Worm (Caenorhabditis elegans): Measurements from ENCODE around the gene glna-2.

glna-2 gene

DNA sequence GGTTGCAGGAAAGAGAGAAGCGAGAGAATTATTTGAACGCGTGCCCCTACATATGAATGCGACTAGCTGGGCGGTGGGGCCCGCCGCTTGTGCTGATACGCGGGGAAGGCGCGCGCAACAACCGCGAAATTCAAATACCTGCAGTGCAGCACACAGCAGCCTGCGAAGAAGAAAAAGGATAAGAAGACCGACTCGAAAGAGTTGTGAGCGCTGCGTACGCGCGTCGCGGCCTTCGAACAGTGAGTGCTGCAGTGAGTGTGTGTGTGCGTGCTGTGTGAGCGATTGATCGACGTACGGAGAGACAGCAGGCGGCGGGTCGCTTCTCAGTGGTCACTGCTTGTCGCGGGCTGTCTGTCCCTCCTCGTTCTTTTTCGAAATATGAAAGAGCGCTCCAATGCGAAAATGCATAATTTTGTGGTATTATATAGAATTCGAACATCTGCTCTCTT, 19.8 kb downstream of the glna-2 start:
- TF ChIP-seq F23B12.7 (tag; optimal IDR thresholded peaks at IDR 0.05; ENCODE audit: insufficient read depth) (peak; percentile 22), pha-4 (tag; optimal IDR thresholded peaks at IDR 0.05) (no peak), attf-5 (GFP tag; optimal IDR thresholded peaks at IDR 0.05) (peak; percentile 98), ceh-91 (GFP tag; IDR thresholded peaks at IDR 0.05) (peak; percentile 60), let-526 (GFP tag; IDR thresholded peaks at IDR 0.05) (peak; percentile 88), nhr-27 (tag; optimal IDR thresholded peaks at IDR 0.05) (no peak), snpc-1.3 (tag; optimal IDR thresholded peaks at IDR 0.05; ENCODE audit: insufficient read depth) (no peak), ztf-26 (tag; optimal IDR thresholded peaks at IDR 0.05) (peak; percentile 93), F57A8.1 (GFP tag; optimal IDR thresholded peaks at IDR 0.05) (no peak), tbp1 (GFP tag; optimal IDR thresholded peaks at IDR 0.05) (peak; percentile 64), gei-17 (GFP tag; optimal IDR thresholded peaks at IDR 0.05) (peak; percentile 76), F37B4.10 (GFP tag; IDR thresholded peaks at IDR 0.05) (no peak), ztf-28 (GFP tag; IDR thresholded peaks at IDR 0.05) (peak; percentile 41; the same call in 1 of the 2 replicates), lsy-27 (tag; optimal IDR thresholded peaks at IDR 0.05; ENCODE audit: borderline replicate concordance, insufficient read depth) (no peak), ama-1 (optimal IDR thresholded peaks at IDR 0.05) (no peak), ama-1 (GFP tag; optimal IDR thresholded peaks at IDR 0.05) (peak in 1 of 2 experiments; percentile 18), nfya-2 (GFP tag; IDR thresholded peaks at IDR 0.05) (no peak), F22D6.2 (tag; optimal IDR thresholded peaks at IDR 0.05) (peak; percentile 70), ceh-40 (GFP tag; IDR thresholded peaks at IDR 0.05) (0 out of 2 replicates have a peak, but pooled peaks have one; percentile 30), C06A6.2 (GFP tag; conservative IDR thresholded peaks at IDR 0.05) (peak; percentile 74), lir-1 (GFP tag; conservative IDR thresholded peaks at IDR 0.05) (peak; percentile 95), hmg-1.2 (GFP tag; IDR thresholded peaks at IDR 0.05) (peak; percentile 68), rec-8 (tag; optimal IDR thresholded peaks at IDR 0.05) (no peak), snpc-1.1 (tag; optimal IDR thresholded peaks at IDR 0.05; ENCODE audit: insufficient read depth) (no peak), Y79H2A.3 (GFP tag; conservative IDR thresholded peaks at IDR 0.05) (no peak), nfyb-1 (GFP tag; IDR thresholded peaks at IDR 0.05) (peak; percentile 95), somi-1 (GFP tag; optimal IDR thresholded peaks at IDR 0.05) (peak; percentile 86), mes-4 (tag; optimal IDR thresholded peaks at IDR 0.05) (no peak), pbrm-1 (GFP tag; IDR thresholded peaks at IDR 0.05) (peak; percentile 65), nhr-179 (tag; optimal IDR thresholded peaks at IDR 0.05) (no peak), ceh-79 (tag; optimal IDR thresholded peaks at IDR 0.05) (no peak), Y95B8A.8 (GFP tag; IDR thresholded peaks at IDR 0.05) (peak; percentile 56; the same call in 1 of the 2 replicates), B0336.3 (GFP tag; IDR thresholded peaks at IDR 0.05) (peak; percentile 90), K11D2.4 (GFP tag; IDR thresholded peaks at IDR 0.05) (peak; percentile 93), mxl-1 (tag; optimal IDR thresholded peaks at IDR 0.05) (no peak), lin-26 (GFP tag; IDR thresholded peaks at IDR 0.05) (peak; percentile 79), tlf-1 (GFP tag; optimal IDR thresholded peaks at IDR 0.05) (peak; percentile 67), lin-40 (tag; optimal IDR thresholded peaks at IDR 0.05) (peak; percentile 90), aptf-3 (GFP tag; IDR thresholded peaks at IDR 0.05) (no peak), bed-2 (GFP tag; IDR thresholded peaks at IDR 0.05) (no peak), hmg-20 (GFP tag; IDR thresholded peaks at IDR 0.05) (no peak), dpff-1 (tag; optimal IDR thresholded peaks at IDR 0.05) (no peak), madf-8 (GFP tag; conservative IDR thresholded peaks at IDR 0.05) (0 out of 2 replicates have a peak, but pooled peaks have one; percentile 14), nhr-80 (tag; optimal IDR thresholded peaks at IDR 0.05) (peak; percentile 98), rcor-1 (GFP tag; IDR thresholded peaks at IDR 0.05) (peak; percentile 61), F39B2.1 (GFP tag; IDR thresholded peaks at IDR 0.05) (no peak), B0035.1 (tag; optimal IDR thresholded peaks at IDR 0.05) (peak; percentile 52), F10E7.11 (tag; optimal IDR thresholded peaks at IDR 0.05) (peak; percentile 23), dpl-1 (GFP tag; optimal IDR thresholded peaks at IDR 0.05) (no peak)

Data from whole organism, young adult.